Fruit fly (Drosophila melanogaster): Measurements from ENCODE around the gene dos.
A peak's percentile ranks its signal among the peaks of the same experiment; 100 is the strongest.

Gene dos

DNA sequence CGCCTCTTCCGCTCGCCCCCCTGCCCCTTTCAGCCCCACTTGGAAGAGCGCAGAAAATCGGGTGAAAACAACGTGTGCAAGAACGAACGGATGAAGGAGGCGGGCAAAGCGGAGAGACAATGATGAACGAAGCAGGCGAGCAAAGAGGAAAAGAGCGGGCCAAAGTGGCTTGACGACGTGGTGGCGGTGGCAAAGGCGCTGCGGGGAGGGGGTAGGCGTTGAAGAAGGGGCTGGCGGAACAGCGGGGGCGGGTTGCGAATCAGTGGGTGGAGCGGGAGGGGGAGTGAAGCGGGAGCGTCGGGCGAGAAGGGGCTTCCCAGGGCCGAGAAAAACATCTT, 43.5 kb downstream of the dos start (continued):
- TF ChIP-seq knrl (GFP tag; IDR thresholded peaks at IDR 0.05; ENCODE audit: partially characterized antibody) (no peak), CG32532 (GFP tag; IDR thresholded peaks at IDR 0.05) (peak; percentile 55), gcm (GFP tag; optimal IDR thresholded peaks at IDR 0.05) (no peak), exex (tag; optimal IDR thresholded peaks at IDR 0.05) (no peak), Hr3 (GFP tag; optimal IDR thresholded peaks at IDR 0.05) (no peak), Nf-YB (GFP tag; optimal IDR thresholded peaks at IDR 0.05) (no peak), CG11696 (GFP tag; IDR thresholded peaks at IDR 0.05) (no peak), Optix (GFP tag; IDR thresholded peaks at IDR 0.05) (no peak), Hr39 (optimal IDR thresholded peaks at IDR 0.05) (no peak), lab (GFP tag; optimal IDR thresholded peaks at IDR 0.05) (peak; percentile 6), CG11560 (tag; IDR thresholded peaks at IDR 0.05) (no peak), her (GFP tag; optimal IDR thresholded peaks at IDR 0.05) (no peak), bigmax (GFP tag; optimal IDR thresholded peaks at IDR 0.05) (no peak), maf-S (GFP tag; optimal IDR thresholded peaks at IDR 0.05) (no peak), Ssrp (tag; optimal IDR thresholded peaks at IDR 0.05) (no peak), lola (GFP tag; optimal IDR thresholded peaks at IDR 0.05) (no peak), Fer2 (tag; optimal IDR thresholded peaks at IDR 0.05) (no peak), Meics (GFP tag; optimal IDR thresholded peaks at IDR 0.05) (no peak), CG15696 (tag; optimal IDR thresholded peaks at IDR 0.05) (no peak), CG13123 (GFP tag; optimal IDR thresholded peaks at IDR 0.05) (no peak), z (GFP tag; IDR thresholded peaks at IDR 0.05) (no peak), zen2 (GFP tag; IDR thresholded peaks at IDR 0.05; ENCODE audit: partially characterized antibody) (peak; percentile 38; the same call in 1 of the 3 replicates), MTF-1 (GFP tag; optimal IDR thresholded peaks at IDR 0.05; ENCODE audit: borderline replicate concordance) (no peak), CG34422 (GFP tag; IDR thresholded peaks at IDR 0.05) (no peak; the same call in 2 of the 3 replicates), hkb (optimal IDR thresholded peaks at IDR 0.05) (no peak), hkb (GFP tag; IDR thresholded peaks at IDR 0.05) (no peak), gfzf (GFP tag; optimal IDR thresholded peaks at IDR 0.05) (no peak), lbe (GFP tag; optimal IDR thresholded peaks at IDR 0.05) (no peak), CG7786 (GFP tag; optimal IDR thresholded peaks at IDR 0.05) (no peak), odd (GFP tag; optimal IDR thresholded peaks at IDR 0.05) (no peak), HHEX (GFP tag; optimal IDR thresholded peaks at IDR 0.05) (no peak), CG6654 (GFP tag; optimal IDR thresholded peaks at IDR 0.05) (no peak), CG10366 (GFP tag; IDR thresholded peaks at IDR 0.05) (no peak), CG7928 (GFP tag; optimal IDR thresholded peaks at IDR 0.05) (no peak), BEAF-32 (GFP tag; optimal IDR thresholded peaks at IDR 0.05) (no peak), CG12071 (GFP tag; optimal IDR thresholded peaks at IDR 0.05) (no peak), CG34376 (GFP tag; optimal IDR thresholded peaks at IDR 0.05) (peak; percentile 7), nom (GFP tag; optimal IDR thresholded peaks at IDR 0.05) (no peak), Neu2 (GFP tag; optimal IDR thresholded peaks at IDR 0.05; ENCODE audit: borderline replicate concordance) (no peak), ken (GFP tag; IDR thresholded peaks at IDR 0.05) (no peak), wek (GFP tag; optimal IDR thresholded peaks at IDR 0.05) (no peak), p53 (GFP tag; optimal IDR thresholded peaks at IDR 0.05) (no peak), aop (GFP tag; IDR thresholded peaks at IDR 0.05) (no peak), CG17328 (GFP tag; IDR thresholded peaks at IDR 0.05) (no peak), esg (GFP tag; conservative IDR thresholded peaks at IDR 0.05) (no peak), CG2678 (tag; optimal IDR thresholded peaks at IDR 0.05) (no peak), vfl (GFP tag; optimal IDR thresholded peaks at IDR 0.05) (no peak), salm (tag; optimal IDR thresholded peaks at IDR 0.05) (no peak), CG9727 (GFP tag; optimal IDR thresholded peaks at IDR 0.05) (no peak), crc (GFP tag; optimal IDR thresholded peaks at IDR 0.05) (no peak), Jarid2 (GFP tag; optimal IDR thresholded peaks at IDR 0.05) (no peak), CG9932 (GFP tag; IDR thresholded peaks at IDR 0.05) (no peak)
